Worm (Caenorhabditis elegans) whole organism, early embryonic: Measurements from ENCODE around the gene hum-2.

ENCODE experiments used
- B0310.2 ChIP-seq: sonication (generic microtip); optimal IDR thresholded peaks from 2 replicates; lab custom pipeline; 2016; ENCODE audit warnings: mild to moderate bottlenecking, missing genetic modification characterization, missing compliant biosample characterization
- F13C5.2 ChIP-seq: sonication (generic microtip); optimal IDR thresholded peaks from 2 replicates; lab custom pipeline; 2017; ENCODE audit warnings: mild to moderate bottlenecking, missing genetic modification characterization, inconsistent platforms, missing compliant biosample characterization
- aly-1 ChIP-seq: sonication (generic microtip); optimal IDR thresholded peaks from 2 replicates; lab custom pipeline; 2016; ENCODE audit warnings: missing genetic modification characterization, missing compliant biosample characterization
- ama-1 ChIP-seq: fragments of 150-350 bp; optimal IDR thresholded peaks from 2 replicates; lab custom pipeline; 2014
- ceh-13 ChIP-seq: fragments of 200-800 bp; sonication (Bioruptor generic); optimal IDR thresholded peaks from 2 replicates; lab custom pipeline; 2018; ENCODE audit warnings: mild to moderate bottlenecking, missing genetic modification characterization, missing compliant biosample characterization
- ceh-36 ChIP-seq: sonication (generic microtip); optimal IDR thresholded peaks from 2 replicates; lab custom pipeline; 2016; ENCODE audit warnings: missing genetic modification characterization, inconsistent platforms, missing compliant biosample characterization
- ets-7 ChIP-seq: sonication (generic microtip); optimal IDR thresholded peaks from 2 replicates; lab custom pipeline; 2016; ENCODE audit warnings: missing genotype, missing genetic modification characterization, missing compliant biosample characterization
- flt-1 ChIP-seq: fragments of 200-800 bp; sonication (Bioruptor generic); IDR thresholded peaks from 2 replicates; pipeline ENCODE4 v1.3.6; 2022; ENCODE audit warnings: missing genetic modification characterization, missing compliant biosample characterization
- hmbx-1 ChIP-seq: sonication (generic microtip); optimal IDR thresholded peaks from 2 replicates; lab custom pipeline; 2016; ENCODE audit warnings: mild to moderate bottlenecking, missing genetic modification characterization, missing compliant biosample characterization
- hmg-4 ChIP-seq: fragments of 200-800 bp; sonication (Bioruptor generic); optimal IDR thresholded peaks from 2 replicates; lab custom pipeline; 2018; ENCODE audit warnings: mild to moderate bottlenecking, missing genetic modification characterization, missing compliant biosample characterization
- hnd-1 ChIP-seq: sonication (generic microtip); optimal IDR thresholded peaks from 2 replicates; lab custom pipeline; 2016; ENCODE audit warnings: missing genetic modification characterization, missing compliant biosample characterization
- pes-1 ChIP-seq: fragments of 200-800 bp; sonication (Bioruptor generic); IDR thresholded peaks from 2 replicates; pipeline ENCODE4 v1.3.6; 2022; ENCODE audit warnings: missing genetic modification reagents, missing genetic modification characterization, missing compliant biosample characterization
- scrt-1 ChIP-seq: fragments of 200-800 bp; sonication (Bioruptor generic); IDR thresholded peaks from 2 replicates; pipeline ENCODE4 v1.3.6; 2022; ENCODE audit warnings: missing genetic modification characterization, missing compliant biosample characterization
- sea-1 ChIP-seq: fragments of 200-800 bp; sonication (Bioruptor generic); conservative IDR thresholded peaks from 2 replicates; pipeline ENCODE4 v1.3.6; 2022; ENCODE audit warnings: missing genetic modification characterization, missing compliant biosample characterization
- tbx-11 ChIP-seq: fragments of 200-800 bp; sonication (Bioruptor generic); IDR thresholded peaks from 2 replicates; pipeline ENCODE4 v1.3.6; 2022; ENCODE audit warnings: missing genetic modification characterization, missing compliant biosample characterization
- tbx-37 ChIP-seq: fragments of 200-800 bp; sonication (Bioruptor generic); conservative IDR thresholded peaks from 2 replicates; pipeline ENCODE4 v1.3.6; 2022; ENCODE audit warnings: missing genetic modification reagents, missing genetic modification characterization, missing compliant biosample characterization
- tra-4 ChIP-seq: sonication (generic microtip); optimal IDR thresholded peaks from 2 replicates; lab custom pipeline; 2017; ENCODE audit warnings: missing genetic modification characterization, missing compliant biosample characterization

hum-2 gene

ce11 chrV:9394938-9395639, 9.1 kb downstream of the hum-2 start:
- no peak for TF ChIP-seq ets-7 (tag; lab: Kevin White, UChicago)
- no peak for TF ChIP-seq hmg-4 (GFP tag; lab: Kevin White, UChicago)
- no peak for TF ChIP-seq ceh-36 (tag; lab: Kevin White, UChicago)
- no peak for TF ChIP-seq scrt-1
- TF ChIP-seq hnd-1: no peak
- TF ChIP-seq tbx-37: no peak
- TF ChIP-seq sea-1 (GFP tag; lab: Robert Waterston, UW): no peak
- TF ChIP-seq hmbx-1 (tag; lab: Kevin White, UChicago): no peak
- no peak for TF ChIP-seq B0310.2 (tag; lab: Kevin White, UChicago)
- TF ChIP-seq ceh-13 (GFP tag; lab: Kevin White, UChicago): no peak
- no peak for TF ChIP-seq pes-1 (GFP tag; lab: Robert Waterston, UW)
- no peak for TF ChIP-seq tbx-11 (GFP tag; lab: Robert Waterston, UW)
- TF ChIP-seq flt-1 (GFP tag; lab: Robert Waterston, UW): no peak

DNA sequence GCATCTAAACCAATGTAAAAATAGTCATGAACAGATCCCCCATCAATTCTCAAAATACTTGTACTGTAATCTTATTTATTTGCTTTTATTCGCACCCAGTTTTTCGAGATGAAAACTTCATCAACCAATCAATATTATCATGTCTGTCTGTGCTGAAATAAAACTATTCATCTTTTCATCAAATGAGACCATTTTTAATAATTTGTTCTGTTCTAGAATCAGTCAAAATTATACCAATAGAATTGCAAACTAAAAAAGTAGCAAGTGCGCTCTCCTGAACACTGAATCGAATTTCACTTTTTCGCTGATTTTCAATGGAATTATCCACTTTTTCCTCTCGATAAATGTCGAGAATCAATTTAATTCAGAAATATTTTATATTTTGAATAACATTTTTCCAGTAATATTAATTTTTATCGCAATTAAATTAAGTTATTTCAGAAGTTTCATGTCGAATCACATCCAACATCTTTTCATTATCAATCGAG, 14.0 kb downstream of the hum-2 start, which contains the start of gene trpp-4:
TSS of gene trpp-4 (plus strand) at position 442 of the 488 bp plus-strand sequence.
- no peak for TF ChIP-seq ceh-36 (tag; lab: Kevin White, UChicago)
- no peak for TF ChIP-seq sea-1 (GFP tag; lab: Robert Waterston, UW)
- no peak for TF ChIP-seq ets-7 (tag; lab: Kevin White, UChicago)
- TF ChIP-seq scrt-1: no peak
- TF ChIP-seq hmbx-1 (tag; lab: Kevin White, UChicago): no peak
- no peak for TF ChIP-seq ama-1 (lab: Kevin White, UChicago)
- no peak for TF ChIP-seq ceh-13 (GFP tag; lab: Kevin White, UChicago)
- TF ChIP-seq flt-1 (GFP tag; lab: Robert Waterston, UW): no peak
- TF ChIP-seq pes-1 (GFP tag; lab: Robert Waterston, UW): no peak
- no peak for TF ChIP-seq B0310.2 (tag; lab: Kevin White, UChicago)
- no peak for TF ChIP-seq tra-4 (tag; lab: Kevin White, UChicago)
- TF ChIP-seq tbx-11 (GFP tag; lab: Robert Waterston, UW): no peak
- no peak for TF ChIP-seq F13C5.2
- no peak for TF ChIP-seq hmg-4 (GFP tag; lab: Kevin White, UChicago)
- no peak for TF ChIP-seq tbx-37
- no peak for TF ChIP-seq hnd-1
- TF ChIP-seq aly-1 (tag; lab: Kevin White, UChicago): no peak

DNA sequence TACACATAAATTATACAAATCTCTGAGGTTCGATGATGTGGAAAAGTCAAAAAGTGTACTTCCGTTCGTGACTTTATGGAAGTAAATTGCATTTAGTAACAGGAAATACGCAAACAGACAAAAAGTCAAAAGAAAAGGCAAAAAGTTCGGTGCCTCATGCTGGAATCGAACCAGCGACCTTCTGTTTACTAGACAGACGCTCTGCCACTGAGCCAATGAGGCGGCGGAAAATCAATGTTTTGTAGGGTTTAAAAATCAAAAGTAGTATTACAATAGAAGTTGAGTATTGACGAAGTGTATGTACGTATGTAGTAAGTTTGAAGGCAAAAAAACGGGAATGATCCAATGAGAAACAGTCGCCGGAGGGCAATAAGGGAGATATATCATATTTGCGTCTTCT, 20.9 kb downstream of the hum-2 start:
- TF ChIP-seq hmg-4 (GFP tag; lab: Kevin White, UChicago) (no peak), ceh-36 (tag; lab: Kevin White, UChicago) (no peak), scrt-1 (no peak), F13C5.2 (no peak), hnd-1 (no peak), tbx-11 (GFP tag; lab: Robert Waterston, UW) (no peak), B0310.2 (tag; lab: Kevin White, UChicago) (no peak), tra-4 (tag; lab: Kevin White, UChicago) (no peak), tbx-37 (no peak), flt-1 (GFP tag; lab: Robert Waterston, UW) (no peak), ceh-13 (GFP tag; lab: Kevin White, UChicago) (no peak), pes-1 (GFP tag; lab: Robert Waterston, UW) (no peak), aly-1 (tag; lab: Kevin White, UChicago) (no peak), ama-1 (lab: Kevin White, UChicago) (no peak)

DNA sequence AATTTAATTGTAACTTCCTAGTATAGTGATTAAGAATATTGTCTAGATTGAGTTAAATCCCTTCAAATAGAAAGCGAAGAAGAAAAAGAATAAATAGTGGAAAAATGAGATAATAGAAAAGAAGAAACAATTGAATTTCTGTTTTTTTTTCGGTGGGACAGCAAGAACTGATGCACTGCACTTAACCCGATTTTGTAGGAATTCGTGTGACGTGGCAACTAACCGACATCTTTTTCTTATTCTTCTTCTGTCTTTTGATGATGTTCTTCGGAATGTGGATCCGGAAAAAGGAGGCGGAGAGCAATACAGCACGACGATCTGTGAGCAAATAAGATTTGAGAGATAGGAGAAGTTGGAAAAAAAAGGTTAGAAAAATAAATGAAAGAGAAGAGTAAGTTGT, 22.9 kb downstream of the hum-2 start:
- TF ChIP-seq scrt-1: no peak
- TF ChIP-seq tbx-11 (GFP tag; lab: Robert Waterston, UW): no peak
- no peak for TF ChIP-seq ama-1 (lab: Kevin White, UChicago)
- TF ChIP-seq pes-1 (GFP tag; lab: Robert Waterston, UW): no peak
- no peak for TF ChIP-seq hmbx-1 (tag; lab: Kevin White, UChicago)
- TF ChIP-seq F13C5.2: no peak
- TF ChIP-seq B0310.2 (tag; lab: Kevin White, UChicago): no peak
- TF ChIP-seq ets-7 (tag; lab: Kevin White, UChicago): no peak
- no peak for TF ChIP-seq hnd-1
- TF ChIP-seq tbx-37: no peak
- no peak for TF ChIP-seq flt-1 (GFP tag; lab: Robert Waterston, UW)
- TF ChIP-seq ceh-13 (GFP tag; lab: Kevin White, UChicago): no peak
- no peak for TF ChIP-seq hmg-4 (GFP tag; lab: Kevin White, UChicago)
- TF ChIP-seq ceh-36 (tag; lab: Kevin White, UChicago): no peak

- no peak for TF ChIP-seq ceh-13 (GFP tag; lab: Kevin White, UChicago)
These were observed 28.5 kb downstream of the hum-2 start, which contains the start of gene F36D4.4 for ce11 chrV:9414516-9414915. Gene F36D4.4 (minus strand): TSS chrV:9414616.

DNA sequence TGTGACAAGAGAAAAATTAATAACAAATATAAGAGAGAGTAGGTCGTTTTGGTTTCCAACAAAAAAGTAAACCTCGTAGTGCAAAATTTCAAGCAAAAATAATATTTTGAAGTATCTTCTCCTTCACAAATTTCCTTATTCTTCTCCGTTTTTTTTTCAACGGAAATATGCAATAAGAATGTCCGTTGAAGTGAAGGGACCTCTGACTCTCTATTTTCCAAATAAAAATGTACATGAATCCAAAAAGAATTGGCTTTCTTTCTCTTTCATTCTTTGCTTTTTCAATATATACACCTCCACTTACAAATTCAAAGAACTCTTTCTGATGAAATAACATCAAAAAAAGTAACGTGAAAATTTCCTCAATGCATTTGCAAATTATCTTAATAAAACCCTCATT, 30.6 kb downstream of the hum-2 start, which contains the start of gene F36D4.1:
TSS of gene F36D4.1 (plus strand) at position 301 of the 400 bp plus-strand sequence.
- TF ChIP-seq flt-1 (GFP tag; lab: Robert Waterston, UW): no peak
- TF ChIP-seq ama-1 (lab: Kevin White, UChicago): no peak
- no peak for TF ChIP-seq ceh-36 (tag; lab: Kevin White, UChicago)
- TF ChIP-seq F13C5.2: no peak
- no peak for TF ChIP-seq B0310.2 (tag; lab: Kevin White, UChicago)
- no peak for TF ChIP-seq tbx-11 (GFP tag; lab: Robert Waterston, UW)
- TF ChIP-seq hmg-4 (GFP tag; lab: Kevin White, UChicago): no peak
- TF ChIP-seq tra-4 (tag; lab: Kevin White, UChicago): no peak
- TF ChIP-seq tbx-37: no peak
- TF ChIP-seq scrt-1: no peak
- TF ChIP-seq sea-1 (GFP tag; lab: Robert Waterston, UW): no peak
- TF ChIP-seq ets-7 (tag; lab: Kevin White, UChicago): no peak
- TF ChIP-seq aly-1 (tag; lab: Kevin White, UChicago): no peak
- TF ChIP-seq pes-1 (GFP tag; lab: Robert Waterston, UW): no peak
- no peak for TF ChIP-seq hmbx-1 (tag; lab: Kevin White, UChicago)
